Worm (Caenorhabditis elegans) whole organism, young adult: ENCODE results near the gene cku-70.

ENCODE experiments used
- B0035.1 ChIP-seq: sonication (generic microtip); optimal IDR thresholded peaks from 2 replicates; lab custom pipeline; 2016; ENCODE audit warnings: missing genetic modification characterization, mild to moderate bottlenecking, missing compliant biosample characterization, missing genotype, missing genetic modification reagents
- B0261.1 ChIP-seq: sonication (generic microtip); optimal IDR thresholded peaks from 2 replicates; lab custom pipeline; 2016; ENCODE audit warnings: mild to moderate bottlenecking, missing genetic modification characterization, moderate library complexity, missing compliant biosample characterization
- B0336.3 ChIP-seq: fragments of 200-800 bp; sonication (Bioruptor generic); IDR thresholded peaks from 2 replicates; pipeline ENCODE4 v1.3.6; 2022; ENCODE audit warnings: missing genetic modification characterization, missing compliant biosample characterization
- D2030.7 ChIP-seq: fragments of 200-800 bp; sonication (Bioruptor generic); IDR thresholded peaks from 2 replicates; pipeline ENCODE4 v1.3.6; 2022; ENCODE audit warnings: missing genetic modification reagents, missing genetic modification characterization, missing compliant biosample characterization
- F33H1.4 ChIP-seq: fragments of 200-800 bp; sonication (Bioruptor generic); IDR thresholded peaks from 2 replicates; pipeline ENCODE4 v1.3.6; 2022; ENCODE audit warnings: missing genetic modification reagents, missing genetic modification characterization, missing compliant biosample characterization
- F39B2.1 ChIP-seq: fragments of 200-800 bp; sonication (Bioruptor generic); IDR thresholded peaks from 2 replicates; pipeline ENCODE4 v1.3.6; 2022; ENCODE audit warnings: missing genetic modification reagents, missing genetic modification characterization, missing compliant biosample characterization
- K11D2.4 ChIP-seq: fragments of 200-800 bp; sonication (Bioruptor generic); IDR thresholded peaks from 2 replicates; pipeline ENCODE4 v1.3.6; 2022; ENCODE audit warnings: missing genetic modification reagents, missing genetic modification characterization, missing compliant biosample characterization
- Y53F4B.3 ChIP-seq: fragments of 200-800 bp; sonication (Bioruptor generic); IDR thresholded peaks from 2 replicates; pipeline ENCODE4 v1.3.6; 2022; ENCODE audit warnings: missing genetic modification reagents, missing genetic modification characterization, missing compliant biosample characterization
- Y56A3A.18 ChIP-seq: fragments of 200-800 bp; sonication (Bioruptor generic); IDR thresholded peaks from 2 replicates; pipeline ENCODE4 v1.3.6; 2022; ENCODE audit warnings: missing genetic modification reagents, missing genetic modification characterization, missing compliant biosample characterization
- Y79H2A.3 ChIP-seq: fragments of 200-800 bp; sonication (Bioruptor generic); conservative IDR thresholded peaks from 2 replicates; pipeline ENCODE4 v1.3.6; 2022; ENCODE audit warnings: missing genetic modification reagents, missing genetic modification characterization, missing compliant biosample characterization
- aptf-2 ChIP-seq: fragments of 200-800 bp; sonication (Bioruptor generic); conservative IDR thresholded peaks from 2 replicates; pipeline ENCODE4 v1.3.6; 2022; ENCODE audit warnings: missing genetic modification reagents, missing genetic modification characterization, missing compliant biosample characterization
- atf-7 ChIP-seq: sonication (generic microtip); optimal IDR thresholded peaks from 2 replicates; lab custom pipeline; 2017; ENCODE audit warnings: mild to moderate bottlenecking, missing genetic modification characterization, missing compliant biosample characterization
- attf-3 ChIP-seq: fragments of 200-800 bp; sonication (Bioruptor generic); conservative IDR thresholded peaks from 2 replicates; pipeline ENCODE4 v1.3.6; 2022; ENCODE audit warnings: missing genetic modification reagents, missing genetic modification characterization, missing compliant biosample characterization
- bed-1 ChIP-seq: fragments of 200-800 bp; sonication (Bioruptor generic); IDR thresholded peaks from 2 replicates; pipeline ENCODE4 v1.3.6; 2022; ENCODE audit warnings: missing genetic modification reagents, missing genetic modification characterization, missing compliant biosample characterization
- ccch-3 ChIP-seq: fragments of 200-800 bp; sonication (Bioruptor generic); optimal IDR thresholded peaks from 2 replicates; lab custom pipeline; 2018; ENCODE audit warnings: mild to moderate bottlenecking, missing genetic modification characterization, missing compliant biosample characterization
- ceh-100 ChIP-seq: fragments of 200-800 bp; sonication (Bioruptor generic); IDR thresholded peaks from 2 replicates; pipeline ENCODE4 v1.3.6; 2022; ENCODE audit warnings: missing genetic modification reagents, missing genetic modification characterization, missing compliant biosample characterization
- ceh-40 ChIP-seq: fragments of 200-800 bp; sonication (Bioruptor generic); IDR thresholded peaks from 2 replicates; pipeline ENCODE4 v1.3.6; 2022; ENCODE audit warnings: missing genetic modification characterization, missing compliant biosample characterization
- ceh-79 ChIP-seq: sonication (generic microtip); optimal IDR thresholded peaks from 2 replicates; lab custom pipeline; 2017; ENCODE audit warnings: mild to moderate bottlenecking, missing genetic modification characterization, missing compliant biosample characterization
- die-1 ChIP-seq: sonication (generic microtip); optimal IDR thresholded peaks from 2 replicates; lab custom pipeline; 2016; ENCODE audit warnings: missing genotype, mild to moderate bottlenecking, missing genetic modification characterization, missing compliant biosample characterization
- dpff-1 ChIP-seq: sonication (generic microtip); optimal IDR thresholded peaks from 2 replicates; lab custom pipeline; 2017; ENCODE audit warnings: mild to moderate bottlenecking, missing genetic modification characterization, missing compliant biosample characterization
- egl-44 ChIP-seq: fragments of 200-800 bp; sonication (Bioruptor generic); IDR thresholded peaks from 2 replicates; pipeline ENCODE4 v1.3.6; 2022; ENCODE audit warnings: missing genetic modification reagents, missing genetic modification characterization, missing compliant biosample characterization
- egrh-3 ChIP-seq: fragments of 200-800 bp; sonication (Bioruptor generic); IDR thresholded peaks from 2 replicates; pipeline ENCODE4 v1.3.6; 2022; ENCODE audit warnings: missing genetic modification reagents, missing genetic modification characterization, missing compliant biosample characterization
- ekl-4 ChIP-seq: fragments of 200-800 bp; sonication (Bioruptor generic); IDR thresholded peaks from 2 replicates; pipeline ENCODE4 v1.3.6; 2022; ENCODE audit warnings: missing genetic modification reagents, missing genetic modification characterization, missing compliant biosample characterization
- ets-4 ChIP-seq: fragments of 200-800 bp; sonication (Bioruptor generic); optimal IDR thresholded peaks from 2 replicates; lab custom pipeline; 2018; ENCODE audit warnings: mild to moderate bottlenecking, missing genetic modification characterization, missing compliant biosample characterization
- hlh-12 ChIP-seq: sonication (generic microtip); optimal IDR thresholded peaks from 2 replicates; lab custom pipeline; 2016; ENCODE audit warnings: missing genetic modification characterization, missing compliant biosample characterization
- hmg-1.2 ChIP-seq: fragments of 200-800 bp; sonication (Bioruptor generic); IDR thresholded peaks from 2 replicates; pipeline ENCODE4 v1.3.6; 2022; ENCODE audit warnings: missing genetic modification reagents, missing genetic modification characterization, missing compliant biosample characterization
- hmg-20 ChIP-seq: fragments of 200-800 bp; sonication (Bioruptor generic); IDR thresholded peaks from 2 replicates; pipeline ENCODE4 v1.3.6; 2022; ENCODE audit warnings: missing genetic modification reagents, missing genetic modification characterization, missing compliant biosample characterization
- hsf-1 ChIP-seq: fragments of 200-800 bp; sonication (Bioruptor generic); IDR thresholded peaks from 2 replicates; pipeline ENCODE4 v1.3.6; 2022; ENCODE audit warnings: missing genetic modification reagents, missing genetic modification characterization, missing compliant biosample characterization
- let-526 ChIP-seq: fragments of 200-800 bp; sonication (Bioruptor generic); IDR thresholded peaks from 2 replicates; pipeline ENCODE4 v1.3.6; 2022; ENCODE audit warnings: missing genetic modification reagents, missing genetic modification characterization, missing compliant biosample characterization
- lin-26 ChIP-seq: fragments of 200-800 bp; sonication (Bioruptor generic); IDR thresholded peaks from 2 replicates; pipeline ENCODE4 v1.3.6; 2022; ENCODE audit warnings: missing genetic modification reagents, missing genetic modification characterization, missing compliant biosample characterization
- lin-40 ChIP-seq: sonication (generic microtip); optimal IDR thresholded peaks from 2 replicates; lab custom pipeline; 2016; ENCODE audit warnings: missing genetic modification characterization, mild to moderate bottlenecking, missing compliant biosample characterization, missing genotype, missing genetic modification reagents
- lsl-1 ChIP-seq: fragments of 200-800 bp; sonication (Bioruptor generic); optimal IDR thresholded peaks from 2 replicates; lab custom pipeline; 2018; ENCODE audit warnings: mild to moderate bottlenecking, missing genetic modification characterization, moderate library complexity, missing compliant biosample characterization
- mcd-1 ChIP-seq: fragments of 200-800 bp; sonication (Bioruptor generic); IDR thresholded peaks from 2 replicates; pipeline ENCODE4 v1.3.6; 2022; ENCODE audit warnings: missing genetic modification reagents, missing genetic modification characterization, missing compliant biosample characterization
- mel-28 ChIP-seq: sonication (generic microtip); optimal IDR thresholded peaks from 2 replicates; lab custom pipeline; 2016; ENCODE audit warnings: borderline replicate concordance, mild to moderate bottlenecking, missing genetic modification characterization, missing compliant biosample characterization
- nfya-1 ChIP-seq: sonication (generic microtip); optimal IDR thresholded peaks from 2 replicates; lab custom pipeline; 2017; ENCODE audit warnings: antibody characterized with exemption, missing compliant biosample characterization, missing genetic modification characterization, borderline replicate concordance; ENCODE audit not compliant: insufficient read depth
- nfya-2 ChIP-seq: fragments of 200-800 bp; sonication (Bioruptor generic); IDR thresholded peaks from 2 replicates; pipeline ENCODE4 v1.3.6; 2022; ENCODE audit warnings: missing genetic modification reagents, missing genetic modification characterization, missing compliant biosample characterization
- nfyb-1 ChIP-seq: fragments of 200-800 bp; sonication (Bioruptor generic); IDR thresholded peaks from 2 replicates; pipeline ENCODE4 v1.3.6; 2022; ENCODE audit warnings: missing genetic modification reagents, missing genetic modification characterization, missing compliant biosample characterization
- nhr-120 ChIP-seq: fragments of 200-800 bp; sonication (Bioruptor generic); IDR thresholded peaks from 2 replicates; pipeline ENCODE4 v1.3.6; 2022; ENCODE audit warnings: missing genetic modification characterization, missing compliant biosample characterization
- nhr-80 ChIP-seq: sonication (generic microtip); optimal IDR thresholded peaks from 2 replicates; lab custom pipeline; 2016; ENCODE audit warnings: missing genetic modification characterization, missing compliant biosample characterization
- nhr-90 ChIP-seq: sonication (generic microtip); optimal IDR thresholded peaks from 2 replicates; lab custom pipeline; 2016; ENCODE audit warnings: missing genotype, mild to moderate bottlenecking, missing genetic modification characterization, missing compliant biosample characterization
- pbrm-1 ChIP-seq: fragments of 200-800 bp; sonication (Bioruptor generic); IDR thresholded peaks from 2 replicates; pipeline ENCODE4 v1.3.6; 2022; ENCODE audit warnings: missing genetic modification reagents, missing genetic modification characterization, missing compliant biosample characterization
- rcor-1 ChIP-seq: fragments of 200-800 bp; sonication (Bioruptor generic); IDR thresholded peaks from 2 replicates; pipeline ENCODE4 v1.3.6; 2022; ENCODE audit warnings: missing genetic modification reagents, missing genetic modification characterization, missing compliant biosample characterization
- rec-8 ChIP-seq, 2 experiments: sonication (generic microtip); optimal IDR thresholded peaks; 2 replicates each; lab custom pipeline; 2016; ENCODE audit warnings: mild to moderate bottlenecking in 2 of 2, missing genetic modification characterization in 2 of 2, missing genetic modification reagents in 2 of 2, missing genotype in 2 of 2, missing biosample characterization in 1 of 2, missing compliant biosample characterization in 1 of 2, moderate library complexity in 1 of 2
- snpc-1.3 ChIP-seq: sonication (generic microtip); optimal IDR thresholded peaks from 2 replicates; lab custom pipeline; 2017; ENCODE audit warnings: missing genetic modification characterization, mild to moderate bottlenecking, missing compliant biosample characterization, antibody characterized with exemption, moderate library complexity, missing genotype, missing genetic modification reagents; ENCODE audit not compliant: insufficient read depth
- somi-1 ChIP-seq: fragments of 200-800 bp; sonication (Bioruptor generic); optimal IDR thresholded peaks from 2 replicates; lab custom pipeline; 2018; ENCODE audit warnings: mild to moderate bottlenecking, missing genetic modification characterization, missing compliant biosample characterization
- ztf-25 ChIP-seq: fragments of 200-800 bp; sonication (Bioruptor generic); IDR thresholded peaks from 2 replicates; pipeline ENCODE4 v1.3.6; 2022; ENCODE audit warnings: missing genetic modification reagents, missing genetic modification characterization, missing compliant biosample characterization
- ztf-28 ChIP-seq: fragments of 200-800 bp; sonication (Bioruptor generic); IDR thresholded peaks from 2 replicates; pipeline ENCODE4 v1.3.6; 2022; ENCODE audit warnings: missing genetic modification reagents, missing genetic modification characterization, missing compliant biosample characterization
- ztf-6 ChIP-seq: fragments of 200-800 bp; sonication (Bioruptor generic); IDR thresholded peaks from 2 replicates; pipeline ENCODE4 v1.3.6; 2022; ENCODE audit warnings: missing genetic modification reagents, missing genetic modification characterization, missing compliant biosample characterization

Gene cku-70

DNA sequence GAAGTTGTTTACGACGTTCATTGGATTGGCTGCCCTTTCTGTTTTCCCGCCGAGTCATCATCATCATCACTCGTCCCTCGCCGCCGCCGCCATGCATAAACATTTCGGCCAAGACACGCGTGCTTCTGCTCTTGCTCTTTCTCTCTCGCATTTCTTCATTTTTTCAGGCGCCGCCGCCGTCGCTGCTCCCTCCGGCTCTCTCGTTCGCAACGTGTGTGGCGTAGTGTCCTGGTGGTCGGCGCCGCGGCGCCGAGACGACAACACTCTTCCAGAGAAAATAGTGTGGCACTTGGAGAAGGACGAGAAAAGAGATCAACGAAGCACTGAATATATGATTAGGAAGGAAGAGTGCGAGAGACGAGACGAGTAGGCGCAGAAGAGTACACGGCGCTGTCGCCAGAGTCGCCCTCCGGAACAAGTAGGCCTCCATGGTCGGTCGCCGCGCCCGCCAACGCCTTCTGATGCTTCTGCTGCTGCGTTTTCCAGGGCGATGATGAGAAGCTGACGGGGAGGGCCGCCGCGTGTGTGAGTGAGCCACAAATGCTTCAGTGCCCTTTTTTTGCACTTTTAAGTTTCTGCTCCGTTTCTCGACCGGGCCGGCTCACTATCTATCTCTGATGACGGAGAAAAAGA lies 31.0 kb downstream of the cku-70 start (continued):
- no peak for TF ChIP-seq B0035.1 (tag; lab: Kevin White, UChicago)
- TF ChIP-seq nfya-1 (tag; lab: Kevin White, UChicago): no peak
- no peak for TF ChIP-seq hsf-1
- no peak for TF ChIP-seq nhr-90 (tag; lab: Kevin White, UChicago)
- no peak for TF ChIP-seq Y53F4B.3 (GFP tag; lab: Robert Waterston, UW)
- TF ChIP-seq mcd-1 (GFP tag; lab: Robert Waterston, UW): 0 out of 2 replicates have a peak, but pooled peaks have one; percentile 20
- TF ChIP-seq let-526 (GFP tag; lab: Robert Waterston, UW): no peak
- TF ChIP-seq lin-40: peak; percentile 11
- no peak for TF ChIP-seq F33H1.4 (GFP tag; lab: Robert Waterston, UW)
- no peak for TF ChIP-seq Y56A3A.18 (GFP tag; lab: Robert Waterston, UW)
- TF ChIP-seq ets-4 (GFP tag; lab: Kevin White, UChicago): no peak
- TF ChIP-seq hmg-20 (GFP tag; lab: Robert Waterston, UW): no peak
- TF ChIP-seq die-1 (tag; lab: Kevin White, UChicago): no peak
- TF ChIP-seq rec-8 (tag; optimal IDR thresholded peaks at IDR 0.05; lab: Kevin White, UChicago): no peak
- TF ChIP-seq attf-3 (GFP tag; lab: Robert Waterston, UW): no peak
- no peak for TF ChIP-seq D2030.7 (GFP tag; lab: Robert Waterston, UW)
- no peak for TF ChIP-seq mel-28 (tag; lab: Kevin White, UChicago)
- TF ChIP-seq ccch-3 (GFP tag; lab: Kevin White, UChicago): no peak
- TF ChIP-seq B0261.1: no peak
- TF ChIP-seq somi-1: no peak
- no peak for TF ChIP-seq nhr-120 (GFP tag; lab: Robert Waterston, UW)
- no peak for TF ChIP-seq dpff-1 (tag; lab: Kevin White, UChicago)
- TF ChIP-seq atf-7 (tag; lab: Kevin White, UChicago): no peak
- no peak for TF ChIP-seq Y79H2A.3 (GFP tag; lab: Robert Waterston, UW)
- no peak for TF ChIP-seq snpc-1.3
- TF ChIP-seq lin-26: no peak
- no peak for TF ChIP-seq K11D2.4 (GFP tag; lab: Robert Waterston, UW)
- no peak for TF ChIP-seq rcor-1 (GFP tag; lab: Robert Waterston, UW)
- TF ChIP-seq hmg-1.2 (GFP tag; lab: Robert Waterston, UW): peak; percentile 17; the same call in 1 of the 2 replicates
- no peak for TF ChIP-seq nfyb-1
- TF ChIP-seq ceh-40 (GFP tag; lab: Robert Waterston, UW): no peak
- TF ChIP-seq nhr-80 (tag; lab: Kevin White, UChicago): peak; percentile 80
- no peak for TF ChIP-seq ztf-28 (GFP tag; lab: Robert Waterston, UW)
- TF ChIP-seq hlh-12 (tag; lab: Kevin White, UChicago): no peak
- no peak for TF ChIP-seq aptf-2 (GFP tag; lab: Robert Waterston, UW)
- no peak for TF ChIP-seq pbrm-1 (GFP tag; lab: Robert Waterston, UW)
- TF ChIP-seq B0336.3: 0 out of 2 replicates have a peak, but pooled peaks have one; percentile 15
- TF ChIP-seq ztf-25 (GFP tag; lab: Robert Waterston, UW): no peak
- TF ChIP-seq egl-44: 0 out of 2 replicates have a peak, but pooled peaks have one; percentile 11
- TF ChIP-seq ekl-4 (GFP tag; lab: Robert Waterston, UW): 0 out of 2 replicates have a peak, but pooled peaks have one; percentile 39
- TF ChIP-seq lsl-1 (GFP tag; lab: Kevin White, UChicago): no peak
- TF ChIP-seq ztf-6 (GFP tag; lab: Robert Waterston, UW): no peak
- TF ChIP-seq nfya-2 (GFP tag; lab: Robert Waterston, UW): no peak
- TF ChIP-seq F39B2.1 (GFP tag; lab: Robert Waterston, UW): no peak
- TF ChIP-seq bed-1 (GFP tag; lab: Robert Waterston, UW): no peak
- TF ChIP-seq egrh-3 (GFP tag; lab: Robert Waterston, UW): peak; percentile 77
- TF ChIP-seq ceh-100: no peak
- TF ChIP-seq ceh-79 (tag; lab: Kevin White, UChicago): no peak
